Worm (Caenorhabditis elegans) whole organism, L4 larva: ENCODE measurements around the gene flp-2.

Experiments
- D1046.2 ChIP-seq: fragments of 200-800 bp; sonication (Bioruptor generic); IDR thresholded peaks from 2 replicates; pipeline ENCODE4 v1.3.6; 2022; ENCODE audit warnings: missing genetic modification characterization, missing compliant biosample characterization
- F49E8.2 ChIP-seq: sonication (generic microtip); optimal IDR thresholded peaks from 2 replicates; lab custom pipeline; 2016; ENCODE audit warnings: missing compliant biosample characterization, mild to moderate bottlenecking, missing genetic modification characterization, borderline replicate concordance
- aha-1 ChIP-seq: fragments of 150-350 bp; peaks from one replicate; lab custom pipeline; 2014; ENCODE audit warnings: missing biosample characterization, missing genetic modification characterization
- aly-2 ChIP-seq: sonication (generic microtip); optimal IDR thresholded peaks from 2 replicates; lab custom pipeline; 2018; ENCODE audit warnings: missing biosample characterization, missing genetic modification characterization
- ama-1 ChIP-seq: fragments of 150-350 bp; optimal IDR thresholded peaks from 2 replicates; lab custom pipeline; 2014; ENCODE audit warnings: inconsistent platforms, mixed read lengths
- attf-4 ChIP-seq: sonication (generic microtip); optimal IDR thresholded peaks from 3 replicates; lab custom pipeline; 2017; ENCODE audit warnings: missing biosample characterization, missing genetic modification characterization
- ceh-20 ChIP-seq: fragments of 200-800 bp; sonication (Bioruptor generic); IDR thresholded peaks from 2 replicates; pipeline ENCODE4 v1.3.6; 2022; ENCODE audit warnings: missing genetic modification reagents, missing genetic modification characterization, missing compliant biosample characterization
- ceh-28 ChIP-seq: fragments of 150-350 bp; optimal IDR thresholded peaks from 2 replicates; lab custom pipeline; 2014; ENCODE audit warnings: missing biosample characterization, missing genetic modification reagents, missing genetic modification characterization
- ceh-32 ChIP-seq: sonication (generic microtip); optimal IDR thresholded peaks from 2 replicates; lab custom pipeline; 2016; ENCODE audit warnings: mild to moderate bottlenecking, missing genetic modification characterization, missing compliant biosample characterization; ENCODE audit not compliant: poor library complexity
- ceh-44 ChIP-seq: fragments of 200-800 bp; sonication (Bioruptor generic); IDR thresholded peaks from 2 replicates; pipeline ENCODE4 v1.3.6; 2022; ENCODE audit warnings: missing genetic modification reagents, missing genetic modification characterization, missing compliant biosample characterization
- ces-1 ChIP-seq: fragments of 150-350 bp; sonication (generic microtip); optimal IDR thresholded peaks from 4 replicates; lab custom pipeline; 2014; ENCODE audit warnings: missing biosample characterization, missing genetic modification reagents, missing genetic modification characterization
- cey-2 ChIP-seq: sonication (generic microtip); optimal IDR thresholded peaks from 3 replicates; lab custom pipeline; 2017; ENCODE audit warnings: missing genetic modification characterization, mild to moderate bottlenecking, missing compliant biosample characterization, antibody characterized with exemption, borderline replicate concordance; ENCODE audit not compliant: insufficient read depth
- daf-12 ChIP-seq: fragments of 150-350 bp; optimal IDR thresholded peaks from 2 replicates; lab custom pipeline; 2014; ENCODE audit warnings: missing biosample characterization, missing genetic modification reagents, missing genetic modification characterization
- daf-16 ChIP-seq, 3 experiments: sonication (generic microtip); optimal IDR thresholded peaks; 2 replicates each; lab custom pipeline; 2016 to 2017; ENCODE audit warnings: missing genetic modification characterization in 3 of 3, missing genetic modification reagents in 3 of 3, mild to moderate bottlenecking in 2 of 3, missing compliant biosample characterization in 2 of 3, missing biosample characterization in 1 of 3, moderate library complexity in 1 of 3
- daf-19 ChIP-seq: fragments of 200-800 bp; sonication (Bioruptor generic); conservative IDR thresholded peaks from 2 replicates; pipeline ENCODE4 v1.3.6; 2022; ENCODE audit warnings: missing genetic modification characterization, missing compliant biosample characterization
- dmd-6 ChIP-seq: fragments of 200-800 bp; sonication (Bioruptor generic); IDR thresholded peaks from 2 replicates; pipeline ENCODE4 v1.3.6; 2022; ENCODE audit warnings: missing genetic modification reagents, missing genetic modification characterization, missing compliant biosample characterization
- duxl-1 ChIP-seq: sonication (generic microtip); optimal IDR thresholded peaks from 2 replicates; lab custom pipeline; 2016; ENCODE audit warnings: mild to moderate bottlenecking, missing genetic modification characterization, moderate library complexity, missing compliant biosample characterization; ENCODE audit not compliant: poor library complexity
- dve-1 ChIP-seq: sonication (generic microtip); optimal IDR thresholded peaks from 2 replicates; lab custom pipeline; 2017; ENCODE audit warnings: antibody characterized with exemption, mild to moderate bottlenecking, missing genetic modification characterization, missing compliant biosample characterization; ENCODE audit not compliant: insufficient read depth
- fos-1 ChIP-seq: fragments of 150-350 bp; optimal IDR thresholded peaks from 2 replicates; lab custom pipeline; 2014; ENCODE audit warnings: missing biosample characterization, missing genetic modification characterization
- gei-8 ChIP-seq: fragments of 200-800 bp; sonication (Bioruptor generic); optimal IDR thresholded peaks from 2 replicates; lab custom pipeline; 2018; ENCODE audit warnings: mild to moderate bottlenecking, missing genetic modification characterization, missing compliant biosample characterization
- hif-1 ChIP-seq, 2 experiments: sonication (generic microtip); optimal IDR thresholded peaks; 2 replicates each; lab custom pipeline; 2016 to 2017; ENCODE audit warnings: missing compliant biosample characterization in 2 of 2, missing genetic modification characterization in 2 of 2, missing genetic modification reagents in 2 of 2, missing genotype in 2 of 2, mild to moderate bottlenecking in 1 of 2
- hlh-11 ChIP-seq: fragments of 200-800 bp; sonication (Bioruptor generic); optimal IDR thresholded peaks from 2 replicates; lab custom pipeline; 2018; ENCODE audit warnings: mild to moderate bottlenecking, missing genetic modification characterization, missing compliant biosample characterization
- lin-1 ChIP-seq: fragments of 200-800 bp; sonication (Bioruptor generic); IDR thresholded peaks from 2 replicates; pipeline ENCODE4 v1.3.6; 2022; ENCODE audit warnings: missing genetic modification reagents, missing genetic modification characterization, missing compliant biosample characterization
- madf-5 ChIP-seq, 2 experiments: fragments of 200-800 bp; sonication (Bioruptor generic); IDR thresholded peaks; 2 replicates each; pipeline ENCODE4 v1.3.6; 2022; ENCODE audit warnings: missing compliant biosample characterization in 2 of 2, missing genetic modification characterization in 2 of 2
- mdt-29 ChIP-seq: fragments of 200-800 bp; sonication (Bioruptor generic); IDR thresholded peaks from 2 replicates; pipeline ENCODE4 v1.3.6; 2022; ENCODE audit warnings: missing genetic modification reagents, missing genetic modification characterization, missing compliant biosample characterization
- mes-2 ChIP-seq: sonication (generic microtip); optimal IDR thresholded peaks from 2 replicates; lab custom pipeline; 2016; ENCODE audit warnings: missing genotype, mild to moderate bottlenecking, missing genetic modification characterization, missing compliant biosample characterization; ENCODE audit not compliant: poor library complexity, severe bottlenecking
- mxl-3 ChIP-seq: fragments of 200-800 bp; sonication (Bioruptor generic); optimal IDR thresholded peaks from 2 replicates; lab custom pipeline; 2018; ENCODE audit warnings: mild to moderate bottlenecking, missing genetic modification characterization, missing compliant biosample characterization
- nhr-11 ChIP-seq: fragments of 150-350 bp; optimal IDR thresholded peaks from 2 replicates; lab custom pipeline; 2014; ENCODE audit warnings: missing biosample characterization, missing genetic modification characterization
- nhr-237 ChIP-seq: sonication (generic microtip); optimal IDR thresholded peaks from 2 replicates; lab custom pipeline; 2017; ENCODE audit warnings: missing biosample characterization, missing genetic modification characterization
- nhr-25 ChIP-seq: sonication (generic microtip); optimal IDR thresholded peaks from 2 replicates; lab custom pipeline; 2017; ENCODE audit warnings: missing genetic modification characterization, mild to moderate bottlenecking, missing compliant biosample characterization, antibody characterized with exemption, moderate library complexity, borderline replicate concordance; ENCODE audit not compliant: insufficient read depth
- nhr-28 ChIP-seq: fragments of 150-350 bp; optimal IDR thresholded peaks from 2 replicates; lab custom pipeline; 2014; ENCODE audit warnings: missing biosample characterization, missing genetic modification characterization
- nhr-41 ChIP-seq: fragments of 200-800 bp; sonication (Bioruptor generic); IDR thresholded peaks from 2 replicates; pipeline ENCODE4 v1.3.6; 2022; ENCODE audit warnings: missing genetic modification reagents, missing genetic modification characterization, missing compliant biosample characterization
- nhr-42 ChIP-seq: fragments of 200-800 bp; sonication (Bioruptor generic); IDR thresholded peaks from 2 replicates; pipeline ENCODE4 v1.3.6; 2022; ENCODE audit warnings: missing genetic modification characterization, missing compliant biosample characterization
- nhr-48 ChIP-seq: sonication (generic microtip); optimal IDR thresholded peaks from 2 replicates; lab custom pipeline; 2016; ENCODE audit warnings: mild to moderate bottlenecking, missing genetic modification characterization, missing compliant biosample characterization
- nhr-76 ChIP-seq: fragments of 150-350 bp; optimal IDR thresholded peaks from 2 replicates; lab custom pipeline; 2014; ENCODE audit warnings: missing biosample characterization, missing genetic modification characterization
- saeg-2 ChIP-seq: fragments of 200-800 bp; sonication (Bioruptor generic); IDR thresholded peaks from 2 replicates; pipeline ENCODE4 v1.3.6; 2022; ENCODE audit warnings: missing genetic modification reagents, missing genetic modification characterization, missing compliant biosample characterization
- sdz-12 ChIP-seq: fragments of 200-800 bp; sonication (Bioruptor generic); optimal IDR thresholded peaks from 2 replicates; lab custom pipeline; 2018; ENCODE audit warnings: mild to moderate bottlenecking, missing genetic modification characterization, missing compliant biosample characterization
- set-16 ChIP-seq: fragments of 200-800 bp; sonication (Bioruptor generic); IDR thresholded peaks from 2 replicates; pipeline ENCODE4 v1.3.6; 2022; ENCODE audit warnings: missing genetic modification reagents, missing genetic modification characterization, missing compliant biosample characterization
- skn-1 ChIP-seq: fragments of 150-350 bp; optimal IDR thresholded peaks from 2 replicates; lab custom pipeline; 2014; ENCODE audit warnings: missing biosample characterization, missing genetic modification characterization
- snpc-4 ChIP-seq: fragments of 150-350 bp; optimal IDR thresholded peaks from 2 replicates; lab custom pipeline; 2014; ENCODE audit warnings: missing biosample characterization, missing genetic modification characterization
- tag-97 ChIP-seq: fragments of 200-800 bp; sonication (Bioruptor generic); IDR thresholded peaks from 2 replicates; pipeline ENCODE4 v1.3.6; 2022; ENCODE audit warnings: missing genetic modification characterization, missing compliant biosample characterization
- tra-1 ChIP-seq: fragments of 200-800 bp; sonication (Bioruptor generic); IDR thresholded peaks from 2 replicates; pipeline ENCODE4 v1.3.6; 2022; ENCODE audit warnings: missing genetic modification reagents, missing genetic modification characterization, missing compliant biosample characterization
- unc-62 ChIP-seq, 3 experiments: fragments of 150-350 bp in 1 of 3; sonication (generic microtip); optimal IDR thresholded peaks in 2 of 3; peaks in 1 of 3; 1 replicate in 1 of 3; 2 replicates in 2 of 3; lab custom pipeline; 2014 to 2017; ENCODE audit warnings: missing biosample characterization in 3 of 3, missing genetic modification characterization in 3 of 3, missing genetic modification reagents in 3 of 3, missing genotype in 1 of 3
- vab-7 ChIP-seq: fragments of 200-800 bp; sonication (Bioruptor generic); IDR thresholded peaks from 2 replicates; pipeline ENCODE4 v1.3.6; 2022; ENCODE audit warnings: missing genetic modification reagents, missing genetic modification characterization, missing compliant biosample characterization
- zag-1 ChIP-seq: fragments of 150-350 bp; optimal IDR thresholded peaks from 2 replicates; lab custom pipeline; 2014; ENCODE audit warnings: missing biosample characterization, missing genetic modification characterization
- zfp-2 ChIP-seq: sonication (generic microtip); optimal IDR thresholded peaks from 2 replicates; lab custom pipeline; 2016; ENCODE audit warnings: mild to moderate bottlenecking, missing genetic modification characterization, missing compliant biosample characterization
- zip-11 ChIP-seq: fragments of 200-800 bp; sonication (Bioruptor generic); IDR thresholded peaks from 2 replicates; pipeline ENCODE4 v1.3.6; 2022; ENCODE audit warnings: missing genetic modification characterization, missing compliant biosample characterization
- zip-2 ChIP-seq: fragments of 150-350 bp; optimal IDR thresholded peaks from 2 replicates; lab custom pipeline; 2014; ENCODE audit warnings: missing biosample characterization, missing genetic modification characterization
- ztf-7 ChIP-seq: fragments of 150-350 bp; optimal IDR thresholded peaks from 2 replicates; lab custom pipeline; 2014; ENCODE audit warnings: missing biosample characterization, missing genetic modification characterization

The flp-2 gene

ce11 chrX:10084050-10084672, 10.9 kb downstream of the flp-2 start, which contains the start of gene W07E11.1:
Gene W07E11.1 (plus strand): TSS chrX:10084622.
- peak in 1 of 2 experiments; percentile 87 for TF ChIP-seq daf-16 (GFP tag; optimal IDR thresholded peaks at IDR 0.05; lab: Kevin White, UChicago)
- TF ChIP-seq daf-16 (tag; optimal IDR thresholded peaks at IDR 0.05; lab: Kevin White, UChicago) = peak; percentile 98
- TF ChIP-seq dve-1 (tag; lab: Kevin White, UChicago) = peak; percentile 83
- no peak for TF ChIP-seq ztf-7
- TF ChIP-seq aha-1 (tag; lab: Kevin White, UChicago) = peak; percentile 90
- TF ChIP-seq nhr-25 = no peak
- TF ChIP-seq hif-1 (tag; optimal IDR thresholded peaks at IDR 0.05; lab: Kevin White, UChicago) = peak; percentile 22 to 46
- TF ChIP-seq tag-97 = no peak
- TF ChIP-seq tra-1 (GFP tag; lab: Robert Waterston, UW) = no peak
- no peak for TF ChIP-seq ceh-20
- TF ChIP-seq skn-1 (tag; lab: Kevin White, UChicago) = no peak
- TF ChIP-seq F49E8.2 (tag; lab: Kevin White, UChicago) = no peak
- TF ChIP-seq ceh-44 (GFP tag; lab: Robert Waterston, UW) = no peak
- TF ChIP-seq nhr-41 (GFP tag; lab: Robert Waterston, UW) = no peak
- no peak for TF ChIP-seq zfp-2 (tag; lab: Kevin White, UChicago)
- 0 out of 2 replicates have a peak, but pooled peaks have one; percentile 23 for TF ChIP-seq lin-1 (GFP tag; lab: Robert Waterston, UW)
- TF ChIP-seq nhr-28 = peak; percentile 94
- TF ChIP-seq sdz-12 (GFP tag; lab: Kevin White, UChicago) = no peak
- no peak for TF ChIP-seq daf-19 (GFP tag; lab: Robert Waterston, UW)
- TF ChIP-seq cey-2 (tag; lab: Kevin White, UChicago) = peak; percentile 58
- TF ChIP-seq fos-1 (tag; lab: Kevin White, UChicago) = no peak
- no peak for TF ChIP-seq ceh-32
- no peak for TF ChIP-seq set-16 (GFP tag; lab: Robert Waterston, UW)
- peak; percentile 61; the same call in 1 of the 2 replicates for TF ChIP-seq nhr-42
- TF ChIP-seq unc-62 (GFP tag; optimal IDR thresholded peaks at IDR 0.05 in 1 of 2; lab: Kevin White, UChicago) = no peak
- no peak for TF ChIP-seq unc-62 (tag; optimal IDR thresholded peaks at IDR 0.05; lab: Kevin White, UChicago)
- TF ChIP-seq gei-8 (GFP tag; lab: Kevin White, UChicago) = no peak
- peak; percentile 36 for TF ChIP-seq zip-2 (tag; lab: Kevin White, UChicago)
- no peak for TF ChIP-seq snpc-4 (tag; lab: Kevin White, UChicago)
- TF ChIP-seq hlh-11 (tag; lab: Kevin White, UChicago) = peak; percentile 93
- TF ChIP-seq mxl-3 (GFP tag; lab: Kevin White, UChicago) = peak; percentile 77
- TF ChIP-seq daf-12 (tag; lab: Kevin White, UChicago) = no peak
- TF ChIP-seq nhr-237 (tag; lab: Kevin White, UChicago) = no peak
- TF ChIP-seq zip-11 (GFP tag; lab: Robert Waterston, UW) = no peak
- TF ChIP-seq duxl-1 = no peak
- no peak for TF ChIP-seq zag-1 (tag; lab: Kevin White, UChicago)
- TF ChIP-seq aly-2 = no peak
- TF ChIP-seq madf-5 (GFP tag; IDR thresholded peaks at IDR 0.05; lab: Robert Waterston, UW) = no peak
- TF ChIP-seq ces-1 (GFP tag; lab: Kevin White, UChicago) = no peak
- TF ChIP-seq mes-2 (tag; lab: Kevin White, UChicago) = peak; percentile 59
- TF ChIP-seq nhr-11 = no peak
- TF ChIP-seq ama-1 = no peak
- TF ChIP-seq D1046.2 (GFP tag; lab: Robert Waterston, UW) = no peak
- peak; percentile 66 for TF ChIP-seq dmd-6 (GFP tag; lab: Robert Waterston, UW)
- TF ChIP-seq vab-7 (GFP tag; lab: Robert Waterston, UW) = no peak
- TF ChIP-seq ceh-28 (tag; lab: Kevin White, UChicago) = no peak
- TF ChIP-seq nhr-48 (tag; lab: Kevin White, UChicago) = peak; percentile 95
- no peak for TF ChIP-seq mdt-29 (GFP tag; lab: Robert Waterston, UW)
- TF ChIP-seq nhr-76 (tag; lab: Kevin White, UChicago) = no peak
- TF ChIP-seq saeg-2 (GFP tag; lab: Robert Waterston, UW) = peak; percentile 81; the same call in 1 of the 2 replicates
- no peak for TF ChIP-seq attf-4 (tag; lab: Kevin White, UChicago)
